Worm (Caenorhabditis elegans) whole organism, L1 larva: ENCODE results near the gene F08D12.3.

Experiments
- C04F5.9 ChIP-seq: sonication (generic microtip); optimal IDR thresholded peaks from 2 replicates; lab custom pipeline; 2016; ENCODE audit warnings: missing genetic modification characterization, missing compliant biosample characterization
- F16B12.6 ChIP-seq: fragments of 150-350 bp; optimal IDR thresholded peaks from 2 replicates; lab custom pipeline; 2014; ENCODE audit warnings: missing biosample characterization, missing genetic modification characterization
- Y116A8C.19 ChIP-seq: sonication (generic microtip); optimal IDR thresholded peaks from 2 replicates; lab custom pipeline; 2016; ENCODE audit warnings: missing compliant biosample characterization, missing genetic modification characterization, borderline replicate concordance
- ama-1 ChIP-seq: fragments of 150-350 bp; optimal IDR thresholded peaks from 2 replicates; lab custom pipeline; 2014
- blmp-1 ChIP-seq: fragments of 150-350 bp; optimal IDR thresholded peaks from 2 replicates; lab custom pipeline; 2014; ENCODE audit warnings: missing biosample characterization, missing genetic modification characterization
- ceh-63 ChIP-seq: fragments of 200-800 bp; sonication (Bioruptor generic); optimal IDR thresholded peaks from 2 replicates; lab custom pipeline; 2018; ENCODE audit warnings: mild to moderate bottlenecking, missing genetic modification characterization, missing compliant biosample characterization
- ceh-82 ChIP-seq, 3 experiments: fragments of 150-350 bp in 1 of 3; sonication (generic microtip) in 2 of 3; optimal IDR thresholded peaks; 2 replicates each; lab custom pipeline; 2014 to 2017; ENCODE audit warnings: missing biosample characterization in 3 of 3, missing genetic modification characterization in 3 of 3
- ces-1 ChIP-seq: fragments of 150-350 bp; optimal IDR thresholded peaks from 2 replicates; lab custom pipeline; 2014; ENCODE audit warnings: missing biosample characterization, missing genetic modification reagents, missing genetic modification characterization
- dpl-1 ChIP-seq, 3 experiments: fragments of 150-350 bp in 2 of 3; sonication (generic microtip) in 1 of 3; optimal IDR thresholded peaks; 2 replicates each; lab custom pipeline; 2014 to 2017; ENCODE audit warnings: missing biosample characterization in 3 of 3, missing genetic modification characterization in 3 of 3, missing genetic modification reagents in 3 of 3
- dsc-1 ChIP-seq: sonication (generic microtip); optimal IDR thresholded peaks from 2 replicates; lab custom pipeline; 2016; ENCODE audit warnings: mild to moderate bottlenecking, missing genetic modification characterization, missing compliant biosample characterization
- efl-1 ChIP-seq, 4 experiments: fragments of 150-350 bp; optimal IDR thresholded peaks in 3 of 4; peaks in 1 of 4; 1 replicate in 1 of 4; 2 replicates in 3 of 4; lab custom pipeline; 2014; ENCODE audit warnings: missing biosample characterization in 2 of 4, missing genetic modification characterization in 2 of 4, missing genetic modification reagents in 2 of 4
- efl-3 ChIP-seq: fragments of 200-800 bp; sonication (Bioruptor generic); optimal IDR thresholded peaks from 2 replicates; lab custom pipeline; 2018; ENCODE audit warnings: mild to moderate bottlenecking, missing genetic modification characterization, missing compliant biosample characterization
- egl-27 ChIP-seq, 2 experiments: fragments of 150-350 bp in 1 of 2; sonication (generic microtip); optimal IDR thresholded peaks; 3 replicates each; lab custom pipeline; 2017 to 2018; ENCODE audit warnings: missing biosample characterization in 2 of 2, missing genetic modification characterization in 2 of 2, missing genetic modification reagents in 2 of 2
- elt-2 ChIP-seq: sonication (generic microtip); optimal IDR thresholded peaks from 2 replicates; lab custom pipeline; 2016; ENCODE audit warnings: missing genetic modification characterization, mild to moderate bottlenecking, inconsistent platforms, missing compliant biosample characterization, missing genetic modification reagents
- elt-3 ChIP-seq, 6 experiments: fragments of 150-350 bp in 1 of 6; sonication (generic microtip); optimal IDR thresholded peaks; 2 replicates each; lab custom pipeline; 2017 to 2018; ENCODE audit warnings: missing biosample characterization in 6 of 6, missing genetic modification characterization in 6 of 6, inconsistent platforms in 1 of 6
- ets-5 ChIP-seq: fragments of 200-800 bp; sonication (Bioruptor generic); IDR thresholded peaks from 2 replicates; pipeline ENCODE4 v1.3.6; 2022; ENCODE audit warnings: missing genetic modification characterization, missing compliant biosample characterization
- fkh-10 ChIP-seq: sonication (generic microtip); optimal IDR thresholded peaks from 2 replicates; lab custom pipeline; 2017; ENCODE audit warnings: missing biosample characterization, missing genetic modification reagents, missing genetic modification characterization
- grh-1 ChIP-seq: fragments of 200-800 bp; sonication (Bioruptor generic); IDR thresholded peaks from 2 replicates; pipeline ENCODE4 v1.3.6; 2022; ENCODE audit warnings: missing genetic modification reagents, missing genetic modification characterization, missing compliant biosample characterization
- irx-1 ChIP-seq: sonication (generic microtip); optimal IDR thresholded peaks from 2 replicates; lab custom pipeline; 2016; ENCODE audit warnings: missing genetic modification characterization, missing compliant biosample characterization
- isw-1 ChIP-seq: fragments of 200-800 bp; sonication (Bioruptor generic); IDR thresholded peaks from 2 replicates; pipeline ENCODE4 v1.3.6; 2022; ENCODE audit warnings: missing genetic modification characterization, missing compliant biosample characterization
- lin-14 ChIP-seq: fragments of 200-800 bp; sonication (Bioruptor generic); optimal IDR thresholded peaks from 2 replicates; lab custom pipeline; 2018; ENCODE audit warnings: mild to moderate bottlenecking, missing genetic modification characterization, moderate library complexity, missing compliant biosample characterization
- lin-39 ChIP-seq: fragments of 150-350 bp; optimal IDR thresholded peaks from 2 replicates; lab custom pipeline; 2014; ENCODE audit warnings: missing biosample characterization, missing genetic modification reagents, missing genetic modification characterization
- mab-9 ChIP-seq: fragments of 200-800 bp; sonication (Bioruptor generic); IDR thresholded peaks from 2 replicates; pipeline ENCODE4 v1.3.6; 2022; ENCODE audit warnings: missing genetic modification reagents, missing genetic modification characterization, missing compliant biosample characterization
- mdl-1 ChIP-seq, 2 experiments: fragments of 150-350 bp; optimal IDR thresholded peaks; 2 replicates each; lab custom pipeline; 2014 to 2017; ENCODE audit warnings: missing biosample characterization in 2 of 2, missing genetic modification characterization in 2 of 2, inconsistent platforms in 1 of 2
- mef-2 ChIP-seq: fragments of 150-350 bp; optimal IDR thresholded peaks from 2 replicates; lab custom pipeline; 2014; ENCODE audit warnings: missing biosample characterization, missing genetic modification characterization
- mep-1 ChIP-seq: fragments of 150-350 bp; optimal IDR thresholded peaks from 2 replicates; lab custom pipeline; 2014; ENCODE audit warnings: missing biosample characterization, missing genetic modification characterization
- nhr-11 ChIP-seq: fragments of 150-350 bp; optimal IDR thresholded peaks from 2 replicates; lab custom pipeline; 2014; ENCODE audit warnings: missing biosample characterization, missing genetic modification characterization
- nhr-12 ChIP-seq: sonication (generic microtip); optimal IDR thresholded peaks from 2 replicates; lab custom pipeline; 2017; ENCODE audit warnings: missing biosample characterization, missing genetic modification characterization
- nhr-20 ChIP-seq: sonication (generic microtip); optimal IDR thresholded peaks from 2 replicates; lab custom pipeline; 2016; ENCODE audit warnings: mild to moderate bottlenecking, missing genetic modification characterization, missing compliant biosample characterization
- nhr-47 ChIP-seq: sonication (generic microtip); optimal IDR thresholded peaks from 2 replicates; lab custom pipeline; 2016; ENCODE audit warnings: mild to moderate bottlenecking, missing genetic modification characterization, moderate library complexity, missing compliant biosample characterization
- nhr-85 ChIP-seq: sonication (generic microtip); peaks from one replicate; lab custom pipeline; 2016; ENCODE audit warnings: missing genetic modification characterization, inconsistent platforms, missing compliant biosample characterization
- pag-3 ChIP-seq: sonication (generic microtip); optimal IDR thresholded peaks from 2 replicates; lab custom pipeline; 2017; ENCODE audit warnings: missing genetic modification characterization, mild to moderate bottlenecking, missing compliant biosample characterization, antibody characterized with exemption, borderline replicate concordance; ENCODE audit not compliant: insufficient read depth
- pax-3 ChIP-seq: fragments of 200-800 bp; sonication (Bioruptor generic); optimal IDR thresholded peaks from 2 replicates; lab custom pipeline; 2018; ENCODE audit warnings: mild to moderate bottlenecking, missing genetic modification characterization, moderate library complexity, missing compliant biosample characterization
- pqm-1 ChIP-seq: sonication (generic microtip); optimal IDR thresholded peaks from 3 replicates; lab custom pipeline; 2017; ENCODE audit warnings: missing biosample characterization, missing genetic modification characterization
- sox-4 ChIP-seq: sonication (generic microtip); optimal IDR thresholded peaks from 2 replicates; lab custom pipeline; 2016; ENCODE audit warnings: missing genetic modification characterization, missing compliant biosample characterization
- sptf-1 ChIP-seq: fragments of 150-350 bp; optimal IDR thresholded peaks from 2 replicates; lab custom pipeline; 2014; ENCODE audit warnings: missing biosample characterization, missing genetic modification characterization
- sup-37 ChIP-seq: fragments of 200-800 bp; sonication (Bioruptor generic); optimal IDR thresholded peaks from 2 replicates; lab custom pipeline; 2018; ENCODE audit warnings: mild to moderate bottlenecking, missing genetic modification characterization, missing compliant biosample characterization
- tbx-2 ChIP-seq: sonication (generic microtip); optimal IDR thresholded peaks from 2 replicates; lab custom pipeline; 2016; ENCODE audit warnings: missing genetic modification characterization, missing compliant biosample characterization
- tlp-1 ChIP-seq: fragments of 150-350 bp; optimal IDR thresholded peaks from 2 replicates; lab custom pipeline; 2014; ENCODE audit warnings: missing biosample characterization, missing genetic modification characterization
- unc-130 ChIP-seq: fragments of 150-350 bp; optimal IDR thresholded peaks from 2 replicates; lab custom pipeline; 2017; ENCODE audit warnings: missing biosample characterization, missing genetic modification characterization, inconsistent platforms
- unc-86 ChIP-seq: sonication (generic microtip); optimal IDR thresholded peaks from 2 replicates; lab custom pipeline; 2016; ENCODE audit warnings: missing genetic modification characterization, missing compliant biosample characterization
- unc-98 ChIP-seq: fragments of 200-800 bp; sonication (Bioruptor generic); IDR thresholded peaks from 2 replicates; pipeline ENCODE4 v1.3.6; 2022; ENCODE audit warnings: missing genetic modification characterization, missing compliant biosample characterization
- vab-15 ChIP-seq: sonication (generic microtip); optimal IDR thresholded peaks from 2 replicates; lab custom pipeline; 2017; ENCODE audit warnings: missing genotype, mild to moderate bottlenecking, missing genetic modification characterization, missing compliant biosample characterization
- zip-4 ChIP-seq: fragments of 200-800 bp; sonication (Bioruptor generic); optimal IDR thresholded peaks from 2 replicates; lab custom pipeline; 2018; ENCODE audit warnings: mild to moderate bottlenecking, missing genetic modification characterization, moderate library complexity, missing compliant biosample characterization

F08D12.3 gene

DNA sequence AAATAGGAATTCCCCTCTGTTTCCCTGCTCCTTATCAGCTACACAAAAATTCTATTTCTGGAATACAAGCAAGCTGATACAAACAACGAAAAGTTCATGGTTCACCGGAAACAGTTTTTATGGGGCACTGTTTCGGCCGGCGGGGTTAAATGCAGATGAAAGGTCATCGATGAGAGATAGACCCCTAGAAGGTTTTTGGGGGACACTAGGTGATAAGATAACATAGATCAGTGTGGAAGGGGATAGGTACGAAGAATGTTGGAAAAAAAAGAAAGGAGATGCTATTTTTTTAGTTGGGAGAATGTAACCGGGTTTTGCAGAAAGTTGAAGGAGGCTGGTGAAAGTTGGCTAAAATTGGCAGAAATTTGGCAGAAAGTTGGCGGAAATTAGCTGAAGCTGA lies 26.2 kb downstream of the F08D12.3 start:
- TF ChIP-seq elt-3 (tag; optimal IDR thresholded peaks at IDR 0.05; lab: Kevin White, UChicago) (peak in 1 of 6 experiments; percentile 50), tbx-2 (tag; lab: Kevin White, UChicago) (no peak), C04F5.9 (no peak), ama-1 (lab: Kevin White, UChicago) (no peak), unc-98 (GFP tag; lab: Robert Waterston, UW) (no peak), sup-37 (no peak), sox-4 (tag; lab: Kevin White, UChicago) (no peak), nhr-85 (peak; percentile 61), nhr-20 (peak; percentile 0), pag-3 (tag; lab: Kevin White, UChicago) (no peak), ceh-63 (GFP tag; lab: Kevin White, UChicago) (no peak), unc-130 (no peak), tlp-1 (no peak), blmp-1 (tag; lab: Kevin White, UChicago) (peak; percentile 18), pax-3 (no peak)
- TF ChIP-seq, all 84 proteins: peak for 4

DNA sequence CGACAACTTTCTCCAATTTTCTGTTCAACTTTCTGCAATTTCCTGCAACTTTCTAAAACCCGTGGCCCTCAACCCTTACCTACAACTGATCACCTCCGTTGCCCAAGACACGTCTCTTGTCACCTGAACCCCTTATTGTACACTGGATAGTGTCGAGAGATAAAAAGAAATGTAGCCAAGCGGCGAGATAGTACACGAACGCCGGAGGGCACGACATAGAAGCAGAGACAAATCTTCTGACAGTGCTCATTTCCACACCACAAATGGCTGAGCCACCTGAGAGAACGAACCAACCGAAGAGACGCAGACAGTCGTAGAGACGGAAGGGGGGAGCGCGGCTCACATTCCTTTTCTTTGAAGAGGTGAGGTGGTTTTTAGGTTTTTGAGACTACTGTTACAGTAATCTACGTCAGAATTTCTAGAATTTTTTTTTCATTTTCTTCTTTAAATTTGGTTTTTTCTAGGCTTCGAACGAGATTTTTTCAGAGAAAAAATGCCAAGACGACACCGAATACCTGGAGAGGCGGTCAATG lies 28.4 kb downstream of the F08D12.3 start, which contains the start of gene K12H6.12:
TSS of gene K12H6.12 (plus strand) at position 483 of the 533 bp plus-strand sequence.
- TF ChIP-seq nhr-11 (tag; lab: Kevin White, UChicago): peak; percentile 19
- peak in 1 of 3 experiments; percentile 1 for TF ChIP-seq ceh-82 (tag; optimal IDR thresholded peaks at IDR 0.05; lab: Kevin White, UChicago)
- peak in 1 of 2 experiments; percentile 28 for TF ChIP-seq efl-1 (optimal IDR thresholded peaks at IDR 0.05; lab: Kevin White, UChicago)
- TF ChIP-seq efl-1 (GFP tag; optimal IDR thresholded peaks at IDR 0.05 in 1 of 2; lab: Kevin White, UChicago): no peak
- no peak for TF ChIP-seq ets-5

ce11 chrII:2815017-2815416 lies 35.7 kb downstream of the F08D12.3 start:
- TF ChIP-seq mef-2 (tag; lab: Kevin White, UChicago) (no peak), pax-3 (no peak), fkh-10 (GFP tag; lab: Kevin White, UChicago) (no peak), nhr-11 (tag; lab: Kevin White, UChicago) (no peak), nhr-12 (tag; lab: Kevin White, UChicago) (no peak), vab-15 (tag; lab: Kevin White, UChicago) (no peak), isw-1 (GFP tag; lab: Robert Waterston, UW) (no peak), pqm-1 (tag; lab: Kevin White, UChicago) (no peak), efl-1 (optimal IDR thresholded peaks at IDR 0.05; lab: Kevin White, UChicago) (no peak), efl-1 (GFP tag; optimal IDR thresholded peaks at IDR 0.05 in 1 of 2; lab: Kevin White, UChicago) (no peak), mep-1 (no peak), lin-14 (GFP tag; lab: Kevin White, UChicago) (no peak), ama-1 (lab: Kevin White, UChicago) (no peak), zip-4 (GFP tag; lab: Kevin White, UChicago) (no peak)
- TF ChIP-seq, all 84 proteins: peak for 0

ce11 chrII:2815444-2815843 lies 36.1 kb downstream of the F08D12.3 start, which contains the start of gene K12H6.2:
TSS of gene K12H6.2 (minus strand) at chrII:2815544.
- no peak for TF ChIP-seq grh-1 (GFP tag; lab: Robert Waterston, UW)
- no peak for TF ChIP-seq sptf-1
- no peak for TF ChIP-seq unc-98 (GFP tag; lab: Robert Waterston, UW)
- TF ChIP-seq dpl-1 (GFP tag; optimal IDR thresholded peaks at IDR 0.05; lab: Kevin White, UChicago): no peak
- TF ChIP-seq F16B12.6 (tag; lab: Kevin White, UChicago): no peak
- TF ChIP-seq ceh-82 (tag; optimal IDR thresholded peaks at IDR 0.05; lab: Kevin White, UChicago): no peak
- no peak for TF ChIP-seq elt-2 (tag; lab: Kevin White, UChicago)
- no peak for TF ChIP-seq elt-3 (tag; optimal IDR thresholded peaks at IDR 0.05; lab: Kevin White, UChicago)

DNA sequence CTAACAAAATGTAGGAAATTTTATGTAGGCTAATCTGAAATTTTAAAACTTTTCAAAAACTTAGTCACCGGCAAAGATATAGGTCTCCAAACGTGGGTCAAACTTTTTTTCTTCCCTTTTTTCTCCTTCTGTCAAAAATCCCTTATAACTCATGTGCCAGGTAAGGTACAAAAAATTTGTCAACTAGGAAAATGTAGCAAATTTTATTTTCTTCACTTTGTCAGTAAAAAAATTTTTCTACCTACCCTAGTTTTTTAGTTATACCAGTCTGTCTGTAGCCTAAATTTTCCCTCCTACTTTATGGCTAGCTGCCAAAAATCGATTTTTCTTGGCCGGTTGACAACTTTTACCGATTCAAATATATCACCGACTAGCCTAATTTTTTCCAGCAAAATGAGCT lies 37.3 kb downstream of the F08D12.3 start, which contains the start of gene set-13:
TSS of gene set-13 (plus strand) at position 301 of the 400 bp plus-strand sequence.
- no peak for TF ChIP-seq efl-3 (GFP tag; lab: Kevin White, UChicago)
- no peak for TF ChIP-seq mab-9 (GFP tag; lab: Robert Waterston, UW)
- no peak for TF ChIP-seq Y116A8C.19
- TF ChIP-seq nhr-11 (tag; lab: Kevin White, UChicago): no peak
- TF ChIP-seq unc-86 (tag; lab: Kevin White, UChicago): no peak
- no peak for TF ChIP-seq ces-1 (GFP tag; lab: Kevin White, UChicago)
- no peak for TF ChIP-seq dsc-1 (tag; lab: Kevin White, UChicago)
- no peak for TF ChIP-seq lin-39 (tag; lab: Kevin White, UChicago)
- no peak for TF ChIP-seq sup-37
- no peak for TF ChIP-seq mdl-1 (tag; optimal IDR thresholded peaks at IDR 0.05; lab: Kevin White, UChicago)
- TF ChIP-seq nhr-47 (tag; lab: Kevin White, UChicago): no peak
- TF ChIP-seq irx-1: no peak
- no peak for TF ChIP-seq egl-27 (tag; optimal IDR thresholded peaks at IDR 0.05; lab: Kevin White, UChicago)
- TF ChIP-seq tlp-1: no peak
